Worm (Caenorhabditis elegans): Measurements from ENCODE around the gene F35C11.2.

F35C11.2 gene

ce11 chrII:8263562-8263961, 14.9 kb upstream of the F35C11.2 start:
- TF ChIP-seq M03D4.4 (tag; optimal IDR thresholded peaks at IDR 0.05) (no peak), zip-8 (tag; optimal IDR thresholded peaks at IDR 0.05) (no peak), ztf-11 (tag; optimal IDR thresholded peaks at IDR 0.05) (no peak), nhr-76 (tag; optimal IDR thresholded peaks at IDR 0.05) (no peak), elt-1 (tag; optimal IDR thresholded peaks at IDR 0.05; ENCODE audit: borderline replicate concordance, insufficient read depth) (no peak), sem-2 (GFP tag; optimal IDR thresholded peaks at IDR 0.05) (no peak), lsy-2 (tag; optimal IDR thresholded peaks at IDR 0.05) (no peak), nhr-237 (tag; optimal IDR thresholded peaks at IDR 0.05) (no peak), pha-4 (tag; optimal IDR thresholded peaks at IDR 0.05) (no peak), ceh-83 (GFP tag; optimal IDR thresholded peaks at IDR 0.05) (no peak), flh-1 (GFP tag; optimal IDR thresholded peaks at IDR 0.05) (no peak), tbx-8 (GFP tag; optimal IDR thresholded peaks at IDR 0.05) (no peak), unc-120 (tag; optimal IDR thresholded peaks at IDR 0.05; ENCODE audit: poor library complexity, severe bottlenecking) (no peak), elt-3 (tag; optimal IDR thresholded peaks at IDR 0.05) (no peak), blmp-1 (tag; optimal IDR thresholded peaks at IDR 0.05) (no peak), nhr-12 (tag; optimal IDR thresholded peaks at IDR 0.05) (no peak), cnd-1 (tag; optimal IDR thresholded peaks at IDR 0.05) (no peak)

- no peak for TF ChIP-seq elt-1 (tag; optimal IDR thresholded peaks at IDR 0.05; ENCODE audit: borderline replicate concordance, insufficient read depth)
- TF ChIP-seq lin-13 (tag; optimal IDR thresholded peaks at IDR 0.05): no peak
- no peak for TF ChIP-seq unc-62 (GFP tag; optimal IDR thresholded peaks at IDR 0.05)
- TF ChIP-seq drap-1 (GFP tag; optimal IDR thresholded peaks at IDR 0.05): no peak
- TF ChIP-seq lsy-2 (tag; optimal IDR thresholded peaks at IDR 0.05): no peak
- no peak for TF ChIP-seq ces-1 (GFP tag; optimal IDR thresholded peaks at IDR 0.05)
- no peak for TF ChIP-seq snpc-4 (tag; optimal IDR thresholded peaks at IDR 0.05)
- no peak for TF ChIP-seq lin-32 (GFP tag; optimal IDR thresholded peaks at IDR 0.05)
- TF ChIP-seq mls-2 (tag; optimal IDR thresholded peaks at IDR 0.05): no peak
- TF ChIP-seq nhr-76 (tag; optimal IDR thresholded peaks at IDR 0.05): no peak
- TF ChIP-seq ceh-39 (tag; optimal IDR thresholded peaks at IDR 0.05): no peak
- no peak for TF ChIP-seq sem-2 (GFP tag; optimal IDR thresholded peaks at IDR 0.05)
- no peak for TF ChIP-seq flh-1 (GFP tag; optimal IDR thresholded peaks at IDR 0.05)
- TF ChIP-seq ztf-11 (tag; optimal IDR thresholded peaks at IDR 0.05): no peak
- TF ChIP-seq nhr-12 (tag; optimal IDR thresholded peaks at IDR 0.05): no peak
- no peak for TF ChIP-seq elt-3 (tag; optimal IDR thresholded peaks at IDR 0.05)
- TF ChIP-seq bed-3 (GFP tag; optimal IDR thresholded peaks at IDR 0.05): no peak
- no peak for TF ChIP-seq nhr-28 (tag; optimal IDR thresholded peaks at IDR 0.05)
- no peak for TF ChIP-seq tbx-8 (GFP tag; optimal IDR thresholded peaks at IDR 0.05)
- TF ChIP-seq mep-1 (tag; optimal IDR thresholded peaks at IDR 0.05): no peak
Observed at ce11 chrII:8259674-8260073, 11.0 kb upstream of the F35C11.2 start.

- no peak for TF ChIP-seq unc-62 (GFP tag; optimal IDR thresholded peaks at IDR 0.05)
Observed at ce11 chrII:8259038-8259437, 10.4 kb upstream of the F35C11.2 start, which contains the start of gene F35C11.6. TSS of gene F35C11.6 (minus strand) at chrII:8259138.

- TF ChIP-seq elt-3 (tag; optimal IDR thresholded peaks at IDR 0.05) (no peak), flh-1 (GFP tag; optimal IDR thresholded peaks at IDR 0.05) (no peak), snpc-4 (tag; optimal IDR thresholded peaks at IDR 0.05) (no peak), unc-62 (GFP tag; optimal IDR thresholded peaks at IDR 0.05) (no peak), zip-8 (tag; optimal IDR thresholded peaks at IDR 0.05) (no peak), mep-1 (tag; optimal IDR thresholded peaks at IDR 0.05) (no peak), elt-1 (tag; optimal IDR thresholded peaks at IDR 0.05; ENCODE audit: borderline replicate concordance, insufficient read depth) (no peak), hlh-1 (tag; optimal IDR thresholded peaks at IDR 0.05) (no peak), ceh-83 (GFP tag; optimal IDR thresholded peaks at IDR 0.05) (no peak), sem-2 (GFP tag; optimal IDR thresholded peaks at IDR 0.05) (no peak)
Observed at ce11 chrII:8256013-8256412, 7.4 kb upstream of the F35C11.2 start, which contains the start of gene F35C11.7. TSS of gene F35C11.7 (plus strand) at chrII:8256313.

- TF ChIP-seq nhr-12 (tag; optimal IDR thresholded peaks at IDR 0.05) (no peak), lin-13 (tag; optimal IDR thresholded peaks at IDR 0.05) (no peak), nhr-237 (tag; optimal IDR thresholded peaks at IDR 0.05) (no peak), ces-1 (GFP tag; optimal IDR thresholded peaks at IDR 0.05) (no peak), pha-4 (tag; optimal IDR thresholded peaks at IDR 0.05) (no peak), ceh-39 (tag; optimal IDR thresholded peaks at IDR 0.05) (no peak), nhr-76 (tag; optimal IDR thresholded peaks at IDR 0.05) (no peak), unc-120 (tag; optimal IDR thresholded peaks at IDR 0.05; ENCODE audit: poor library complexity, severe bottlenecking) (no peak), zip-8 (tag; optimal IDR thresholded peaks at IDR 0.05) (no peak), elt-1 (tag; optimal IDR thresholded peaks at IDR 0.05; ENCODE audit: borderline replicate concordance, insufficient read depth) (no peak), M03D4.4 (tag; optimal IDR thresholded peaks at IDR 0.05) (no peak), sem-2 (GFP tag; optimal IDR thresholded peaks at IDR 0.05) (no peak), tbx-8 (GFP tag; optimal IDR thresholded peaks at IDR 0.05) (no peak), bed-3 (GFP tag; optimal IDR thresholded peaks at IDR 0.05) (no peak), mep-1 (tag; optimal IDR thresholded peaks at IDR 0.05) (no peak), ham-2 (GFP tag; optimal IDR thresholded peaks at IDR 0.05) (no peak), nhr-28 (tag; optimal IDR thresholded peaks at IDR 0.05) (no peak), mab-5 (tag; optimal IDR thresholded peaks at IDR 0.05) (no peak), unc-39 (tag; optimal IDR thresholded peaks at IDR 0.05) (no peak), ceh-43 (GFP tag; optimal IDR thresholded peaks at IDR 0.05) (no peak)
Observed at ce11 chrII:8253160-8253793, 4.6 kb upstream of the F35C11.2 start, which contains the start of gene F35C11.5. TSS of gene F35C11.5 (plus strand) at chrII:8253743.

Measured in whole organism, mixed stage, embryonic.